Worm (Caenorhabditis elegans) whole organism, L3 larva: ENCODE data around the gene F17A2.16.

ENCODE experiments used
- mdl-1 ChIP-seq: fragments of 150-350 bp; optimal IDR thresholded peaks from 2 replicates; lab custom pipeline; 2014; ENCODE audit warnings: missing biosample characterization, missing genetic modification characterization
- unc-62 ChIP-seq: fragments of 150-350 bp; sonication (generic microtip); optimal IDR thresholded peaks from 4 replicates; lab custom pipeline; 2014; ENCODE audit warnings: missing biosample characterization, missing genetic modification reagents, missing genetic modification characterization

DNA sequence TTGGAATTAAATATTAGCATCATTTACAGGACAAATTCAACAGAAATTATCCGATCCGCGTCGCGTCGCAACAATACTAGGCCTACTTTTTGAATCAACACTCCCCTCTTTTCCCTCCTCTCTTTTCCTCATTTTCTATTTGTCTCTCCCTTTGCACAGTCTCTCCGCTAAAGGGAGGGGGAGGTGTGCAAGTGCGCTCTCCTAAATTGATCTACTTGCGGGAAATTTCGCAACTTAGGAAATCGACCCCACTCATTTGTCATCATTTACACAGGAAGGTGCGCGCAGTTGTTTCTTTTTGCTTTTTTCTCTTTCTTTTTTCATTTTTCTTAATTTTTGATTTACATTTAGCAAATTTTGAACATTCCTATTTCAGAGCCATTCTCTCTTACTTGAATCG, 25.3 kb upstream of the F17A2.16 start, which contains the start of gene C04B4.2:
- TF ChIP-seq unc-62 (GFP tag; lab: Kevin White, UChicago) (no peak), mdl-1 (no peak)
